Worm (Caenorhabditis elegans): ENCODE data around the gene T13H5.8.

DNA sequence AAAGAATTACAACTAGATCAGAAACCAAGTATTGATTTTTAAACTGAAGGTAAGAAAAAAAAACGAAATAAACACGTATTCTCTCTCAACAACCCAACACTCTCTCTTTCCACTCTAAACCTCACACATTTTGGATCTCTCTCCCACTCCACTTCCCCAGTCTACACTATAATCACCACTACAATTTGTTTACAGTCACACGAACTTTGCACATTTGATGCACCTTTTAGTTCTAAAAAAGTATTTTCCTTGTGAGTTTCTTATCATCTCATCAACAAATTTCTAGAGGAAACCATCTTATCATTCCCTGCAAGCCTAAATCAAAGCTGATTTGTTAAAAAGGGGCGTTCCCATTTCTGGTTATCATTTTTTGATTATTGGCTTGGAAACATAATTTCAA is 33.8 kb upstream of the T13H5.8 start:
- no peak for TF ChIP-seq klf-2 (GFP tag; conservative IDR thresholded peaks at IDR 0.05)
- no peak for TF ChIP-seq cog-1 (tag; optimal IDR thresholded peaks at IDR 0.05)
- no peak for TF ChIP-seq flt-1 (GFP tag; IDR thresholded peaks at IDR 0.05)
- TF ChIP-seq ztf-29 (GFP tag; IDR thresholded peaks at IDR 0.05) = no peak
- TF ChIP-seq T22C8.4 (GFP tag; IDR thresholded peaks at IDR 0.05) = no peak
